Worm (Caenorhabditis elegans) whole organism, late embryonic: Measurements from ENCODE around the gene elt-1.

ENCODE experiments used
- ceh-14 ChIP-seq: sonication (generic microtip); optimal IDR thresholded peaks from 2 replicates; lab custom pipeline; 2016; ENCODE audit warnings: missing genotype, missing genetic modification characterization, missing compliant biosample characterization
- dve-1 ChIP-seq: sonication (generic microtip); optimal IDR thresholded peaks from 2 replicates; lab custom pipeline; 2017; ENCODE audit warnings: antibody characterized with exemption, mild to moderate bottlenecking, missing genetic modification characterization, missing compliant biosample characterization
- lin-11 ChIP-seq: fragments of 200-800 bp; sonication (Bioruptor generic); optimal IDR thresholded peaks from 2 replicates; lab custom pipeline; 2018; ENCODE audit warnings: mild to moderate bottlenecking, missing genetic modification characterization, missing compliant biosample characterization
- pat-9 ChIP-seq: fragments of 200-800 bp; sonication (Bioruptor generic); optimal IDR thresholded peaks from 2 replicates; lab custom pipeline; 2018; ENCODE audit warnings: mild to moderate bottlenecking, missing genetic modification characterization, moderate library complexity, missing compliant biosample characterization
- pha-2 ChIP-seq: sonication (generic microtip); optimal IDR thresholded peaks from 2 replicates; lab custom pipeline; 2017; ENCODE audit warnings: mild to moderate bottlenecking, missing genetic modification characterization, missing compliant biosample characterization
- pqm-1 ChIP-seq: sonication (generic microtip); optimal IDR thresholded peaks from 2 replicates; lab custom pipeline; 2016; ENCODE audit warnings: missing genetic modification characterization, missing compliant biosample characterization
- sox-2 ChIP-seq: fragments of 200-800 bp; sonication (Bioruptor generic); IDR thresholded peaks from 2 replicates; pipeline ENCODE4 v1.3.6; 2022; ENCODE audit warnings: missing genetic modification reagents, missing genetic modification characterization, missing compliant biosample characterization

DNA sequence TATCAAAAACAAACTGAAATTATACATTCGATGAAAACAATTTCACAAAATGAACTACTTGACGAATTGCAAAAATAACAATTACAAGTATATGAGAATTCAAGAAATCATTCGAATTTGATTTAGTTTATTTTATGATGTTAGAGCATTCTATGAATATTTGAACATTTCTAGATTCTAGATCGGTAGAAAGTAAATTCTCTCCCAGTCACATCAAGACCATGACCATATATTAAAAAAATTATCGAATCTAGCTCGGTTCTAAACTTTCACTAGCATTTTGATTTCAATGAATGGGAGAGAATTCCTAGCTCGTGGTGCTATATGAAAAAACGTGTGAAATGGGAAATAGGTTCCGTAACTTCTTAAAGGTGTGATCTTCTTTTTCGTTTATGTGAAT is 30.4 kb upstream of the elt-1 start:
- TF ChIP-seq ceh-14 (tag; lab: Kevin White, UChicago) (no peak), pha-2 (tag; lab: Kevin White, UChicago) (no peak), pqm-1 (tag; lab: Kevin White, UChicago) (no peak), dve-1 (no peak), sox-2 (GFP tag; lab: Robert Waterston, UW) (no peak), pat-9 (tag; lab: Kevin White, UChicago) (no peak), lin-11 (tag; lab: Kevin White, UChicago) (no peak)
